Worm (Caenorhabditis elegans) whole organism, L4 larva: ENCODE data around the gene C16B8.3.

Source experiments
- F44E2.7 ChIP-seq: fragments of 200-800 bp; sonication (Bioruptor generic); IDR thresholded peaks from 2 replicates; pipeline ENCODE4 v2.1.2; 2022; ENCODE audit warnings: missing genetic modification characterization, missing compliant biosample characterization
- R02D3.7 ChIP-seq: fragments of 150-350 bp; sonication (generic microtip); optimal IDR thresholded peaks from 3 replicates; lab custom pipeline; 2014; ENCODE audit warnings: missing biosample characterization, missing genetic modification characterization
- gei-8 ChIP-seq: fragments of 200-800 bp; sonication (Bioruptor generic); optimal IDR thresholded peaks from 2 replicates; lab custom pipeline; 2018; ENCODE audit warnings: mild to moderate bottlenecking, missing genetic modification characterization, missing compliant biosample characterization
- unc-130 ChIP-seq: sonication (generic microtip); optimal IDR thresholded peaks from 2 replicates; lab custom pipeline; 2016; ENCODE audit warnings: missing genetic modification reagents, missing genetic modification characterization, missing compliant biosample characterization
- unc-62 ChIP-seq, 3 experiments: fragments of 150-350 bp in 1 of 3; sonication (generic microtip); optimal IDR thresholded peaks in 2 of 3; peaks in 1 of 3; 1 replicate in 1 of 3; 2 replicates in 2 of 3; lab custom pipeline; 2014 to 2017; ENCODE audit warnings: missing biosample characterization in 3 of 3, missing genetic modification characterization in 3 of 3, missing genetic modification reagents in 3 of 3, missing genotype in 1 of 3

- TF ChIP-seq unc-62 (GFP tag; optimal IDR thresholded peaks at IDR 0.05 in 1 of 2; lab: Kevin White, UChicago) (no peak), unc-62 (tag; optimal IDR thresholded peaks at IDR 0.05; lab: Kevin White, UChicago) (no peak), unc-130 (GFP tag; lab: Kevin White, UChicago) (no peak), R02D3.7 (tag; lab: Kevin White, UChicago) (no peak), F44E2.7 (no peak), gei-8 (no peak)
Observed at ce11 chrX:3920101-3920500, 48.3 kb downstream of the C16B8.3 start, which contains the start of gene T22B2.2.
